Fruit fly (Drosophila melanogaster) whole organism, embryonic: ENCODE results near the gene CG5498.

Experiments
- CG10979 ChIP-seq: fragments of 200-800 bp; sonication (Bioruptor generic); optimal IDR thresholded peaks from 2 replicates; lab custom pipeline; 2018; ENCODE audit warnings: missing biosample characterization, mild to moderate bottlenecking, missing genetic modification characterization, moderate library complexity
- CG11696 ChIP-seq: fragments of 200-800 bp; sonication (Bioruptor generic); IDR thresholded peaks from 2 replicates; pipeline ENCODE4 v1.3.6; 2022; ENCODE audit warnings: missing biosample characterization, missing genetic modification characterization
- CG13296 ChIP-seq: fragments of 200-800 bp; sonication (Bioruptor generic); optimal IDR thresholded peaks from 3 replicates; lab custom pipeline; 2018; ENCODE audit warnings: missing biosample characterization, mild to moderate bottlenecking, missing genetic modification characterization
- CG14710 ChIP-seq: fragments of 200-800 bp; sonication (Bioruptor generic); optimal IDR thresholded peaks from 3 replicates; lab custom pipeline; 2019; ENCODE audit warnings: missing biosample characterization, mild to moderate bottlenecking, missing genetic modification characterization, moderate library complexity
- CG15696 ChIP-seq: fragments of 200-800 bp; sonication (Bioruptor generic); optimal IDR thresholded peaks from 2 replicates; lab custom pipeline; 2019; ENCODE audit warnings: missing biosample characterization, mild to moderate bottlenecking, missing genetic modification characterization, moderate library complexity
- CG1603 ChIP-seq: fragments of 200-800 bp; sonication (Bioruptor generic); optimal IDR thresholded peaks from 2 replicates; lab custom pipeline; 2019; ENCODE audit warnings: missing biosample characterization, mild to moderate bottlenecking, missing genetic modification characterization, moderate library complexity
- CG16779 ChIP-seq: fragments of 200-800 bp; sonication (Bioruptor generic); IDR thresholded peaks from 2 replicates; pipeline ENCODE4 v1.3.6; 2022; ENCODE audit warnings: missing biosample characterization, missing genetic modification characterization
- CG17385 ChIP-seq: fragments of 200-800 bp; sonication (Bioruptor generic); optimal IDR thresholded peaks from 3 replicates; lab custom pipeline; 2018; ENCODE audit warnings: missing biosample characterization, mild to moderate bottlenecking, missing genetic modification characterization
- CG2116 ChIP-seq: fragments of 200-800 bp; sonication (Bioruptor generic); optimal IDR thresholded peaks from 3 replicates; lab custom pipeline; 2018; ENCODE audit warnings: missing biosample characterization, mild to moderate bottlenecking, missing genetic modification characterization
- CG2712 ChIP-seq: fragments of 200-800 bp; optimal IDR thresholded peaks from 3 replicates; lab custom pipeline; 2019; ENCODE audit warnings: missing biosample characterization, mild to moderate bottlenecking, missing genetic modification characterization, moderate library complexity
- CG30020 ChIP-seq: fragments of 200-800 bp; optimal IDR thresholded peaks from 2 replicates; lab custom pipeline; 2019; ENCODE audit warnings: missing biosample characterization, mild to moderate bottlenecking, missing genetic modification characterization, moderate library complexity
- CG32767 ChIP-seq: fragments of 200-800 bp; sonication (Bioruptor generic); IDR thresholded peaks from 2 replicates; pipeline ENCODE4 v1.3.6; 2022; ENCODE audit warnings: missing biosample characterization, missing genetic modification characterization
- CG4360 ChIP-seq: fragments of 200-800 bp; sonication (Bioruptor generic); IDR thresholded peaks from 2 replicates; pipeline ENCODE4 v1.3.6; 2022; ENCODE audit warnings: missing biosample characterization, missing genetic modification characterization
- CG4404 ChIP-seq: fragments of 200-800 bp; sonication (Bioruptor generic); IDR thresholded peaks from 2 replicates; pipeline ENCODE4 v1.3.6; 2022; ENCODE audit warnings: missing biosample characterization, missing genetic modification characterization
- CG4730 ChIP-seq: fragments of 200-800 bp; sonication (Bioruptor generic); IDR thresholded peaks from 2 replicates; pipeline ENCODE4 v1.3.6; 2022; ENCODE audit warnings: missing biosample characterization, missing genetic modification characterization
- CG6272 ChIP-seq: fragments of 200-800 bp; sonication (Bioruptor generic); IDR thresholded peaks from 2 replicates; pipeline ENCODE4 v1.3.6; 2022; ENCODE audit warnings: missing biosample characterization, missing genetic modification characterization
- CG7839 ChIP-seq: fragments of 200-800 bp; sonication (Bioruptor generic); optimal IDR thresholded peaks from 3 replicates; lab custom pipeline; 2018; ENCODE audit warnings: missing biosample characterization, mild to moderate bottlenecking, missing genetic modification characterization, moderate library complexity
- CG7928 ChIP-seq: fragments of 200-800 bp; sonication (Bioruptor generic); optimal IDR thresholded peaks from 2 replicates; lab custom pipeline; 2017; ENCODE audit warnings: missing biosample characterization, mild to moderate bottlenecking, missing genetic modification characterization
- CG8478 ChIP-seq: fragments of >200 bp; optimal IDR thresholded peaks from 2 replicates; lab custom pipeline; 2018
- CG8765 ChIP-seq: fragments of 200-800 bp; sonication (Bioruptor generic); IDR thresholded peaks from 2 replicates; pipeline ENCODE4 v1.3.6; 2022; ENCODE audit warnings: missing biosample characterization, missing genetic modification characterization
- CG9727 ChIP-seq: fragments of 200-800 bp; sonication (Bioruptor generic); optimal IDR thresholded peaks from 3 replicates; lab custom pipeline; 2017; ENCODE audit warnings: missing biosample characterization, mild to moderate bottlenecking, missing genetic modification characterization
- Chrac-16 ChIP-seq: fragments of 200-800 bp; sonication (Bioruptor generic); optimal IDR thresholded peaks from 3 replicates; lab custom pipeline; 2016; ENCODE audit warnings: missing biosample characterization, missing genetic modification characterization
- D19A ChIP-seq: fragments of 200-800 bp; optimal IDR thresholded peaks from 3 replicates; lab custom pipeline; 2019; ENCODE audit warnings: missing biosample characterization, mild to moderate bottlenecking, missing genetic modification characterization, moderate library complexity
- HLHmδ ChIP-seq: fragments of 200-800 bp; sonication (Bioruptor generic); optimal IDR thresholded peaks from 2 replicates; lab custom pipeline; 2018; ENCODE audit warnings: missing biosample characterization, mild to moderate bottlenecking, missing genetic modification characterization, moderate library complexity
- Hsf ChIP-seq: fragments of 200-800 bp; sonication (Bioruptor generic); optimal IDR thresholded peaks from 3 replicates; lab custom pipeline; 2016; ENCODE audit warnings: missing biosample characterization, missing genetic modification characterization
- Lim3 ChIP-seq: fragments of 200-800 bp; sonication (Bioruptor generic); IDR thresholded peaks from 2 replicates; pipeline ENCODE4 v1.3.6; 2022; ENCODE audit warnings: missing biosample characterization, missing genetic modification characterization
- Mad ChIP-seq: fragments of 200-800 bp; sonication (Bioruptor generic); optimal IDR thresholded peaks from 2 replicates; lab custom pipeline; 2016; ENCODE audit warnings: missing biosample characterization, missing genetic modification characterization
- NFAT ChIP-seq: fragments of 200-800 bp; sonication (Bioruptor generic); IDR thresholded peaks from 2 replicates; pipeline ENCODE4 v1.3.6; 2022; ENCODE audit warnings: missing biosample characterization, missing genetic modification characterization
- Nf-YA ChIP-seq: fragments of 200-800 bp; sonication (Bioruptor generic); IDR thresholded peaks from 2 replicates; pipeline ENCODE4 v1.3.6; 2022; ENCODE audit warnings: missing biosample characterization, missing genetic modification characterization
- Oaz ChIP-seq: fragments of 200-800 bp; sonication (Bioruptor generic); IDR thresholded peaks from 2 replicates; pipeline ENCODE4 v1.3.6; 2022; ENCODE audit warnings: missing biosample characterization, missing genetic modification characterization
- Oli ChIP-seq: fragments of 200-800 bp; sonication (Bioruptor generic); optimal IDR thresholded peaks from 2 replicates; lab custom pipeline; 2018; ENCODE audit warnings: missing biosample characterization, mild to moderate bottlenecking, missing genetic modification characterization, moderate library complexity
- PHDP ChIP-seq: fragments of 200-800 bp; sonication (Bioruptor generic); optimal IDR thresholded peaks from 3 replicates; lab custom pipeline; 2018; ENCODE audit warnings: missing biosample characterization, mild to moderate bottlenecking, missing genetic modification characterization, moderate library complexity
- Ravus ChIP-seq: fragments of 200-800 bp; sonication (Bioruptor generic); IDR thresholded peaks from 2 replicates; pipeline ENCODE4 v1.3.6; 2022; ENCODE audit warnings: missing biosample characterization, missing genetic modification characterization
- Sin3A ChIP-seq: fragments of >200 bp; optimal IDR thresholded peaks from 2 replicates; lab custom pipeline; 2018
- Stat92E ChIP-seq, 3 experiments: fragments of >200 bp in 2 of 3; fragments of 200-800 bp in 1 of 3; sonication (Bioruptor generic) in 1 of 3; optimal IDR thresholded peaks; 2 replicates each; lab custom pipeline; 2017 to 2019; ENCODE audit warnings: missing biosample characterization in 3 of 3, missing genetic modification characterization in 3 of 3, mild to moderate bottlenecking in 1 of 3, moderate library complexity in 1 of 3
- ac ChIP-seq: fragments of 200-800 bp; sonication (Bioruptor generic); optimal IDR thresholded peaks from 3 replicates; lab custom pipeline; 2017; ENCODE audit warnings: missing biosample characterization, mild to moderate bottlenecking, missing genetic modification characterization
- bsh ChIP-seq, 2 experiments: fragments of 200-800 bp; sonication (Bioruptor generic); optimal IDR thresholded peaks; 2 replicates each; lab custom pipeline; 2017 to 2018; ENCODE audit warnings: mild to moderate bottlenecking in 2 of 2, missing biosample characterization in 2 of 2, missing genetic modification characterization in 2 of 2, moderate library complexity in 1 of 2
- chn ChIP-seq: fragments of 200-800 bp; sonication (Bioruptor generic); optimal IDR thresholded peaks from 2 replicates; lab custom pipeline; 2016; ENCODE audit warnings: missing biosample characterization, missing genetic modification characterization
- ems ChIP-seq: fragments of 200-800 bp; sonication (Bioruptor generic); optimal IDR thresholded peaks from 3 replicates; lab custom pipeline; 2016; ENCODE audit warnings: missing biosample characterization, missing genetic modification characterization
- esg ChIP-seq: fragments of 200-800 bp; sonication (Bioruptor generic); conservative IDR thresholded peaks from 2 replicates; pipeline ENCODE4 v1.3.6; 2022; ENCODE audit warnings: missing biosample characterization, missing genetic modification characterization
- fd102C ChIP-seq: fragments of 200-800 bp; sonication (Bioruptor generic); optimal IDR thresholded peaks from 2 replicates; lab custom pipeline; 2018; ENCODE audit warnings: missing biosample characterization, mild to moderate bottlenecking, missing genetic modification characterization, moderate library complexity
- nom ChIP-seq: fragments of 200-800 bp; sonication (Bioruptor generic); optimal IDR thresholded peaks from 2 replicates; lab custom pipeline; 2017; ENCODE audit warnings: missing biosample characterization, missing genetic modification characterization, mild to moderate bottlenecking, moderate library complexity, missing genetic modification reagents
- pros ChIP-seq: fragments of 200-800 bp; sonication (Bioruptor generic); optimal IDR thresholded peaks from 3 replicates; lab custom pipeline; 2019; ENCODE audit warnings: missing biosample characterization, mild to moderate bottlenecking, missing genetic modification characterization, moderate library complexity
- row ChIP-seq: fragments of 200-800 bp; sonication (Bioruptor generic); IDR thresholded peaks from 3 replicates; pipeline ENCODE4 v1.3.6; 2022; ENCODE audit warnings: missing biosample characterization, missing genetic modification characterization
- shn ChIP-seq: fragments of 200-800 bp; sonication (Bioruptor generic); optimal IDR thresholded peaks from 3 replicates; lab custom pipeline; 2016; ENCODE audit warnings: missing biosample characterization, missing genetic modification characterization
- sr ChIP-seq: fragments of 200-800 bp; sonication (Bioruptor generic); IDR thresholded peaks from 3 replicates; pipeline ENCODE4 v1.3.6; 2022; ENCODE audit warnings: missing biosample characterization, missing genetic modification characterization
- stwl ChIP-seq: fragments of 200-800 bp; sonication (Bioruptor generic); optimal IDR thresholded peaks from 3 replicates; lab custom pipeline; 2018; ENCODE audit warnings: missing biosample characterization, mild to moderate bottlenecking, missing genetic modification characterization, moderate library complexity
- ttk ChIP-seq: fragments of 200-800 bp; sonication (Bioruptor generic); IDR thresholded peaks from 2 replicates; pipeline ENCODE4 v2.1.2; 2022; ENCODE audit warnings: missing biosample characterization, missing genetic modification characterization
- unpg ChIP-seq: fragments of 200-800 bp; sonication (Bioruptor generic); optimal IDR thresholded peaks from 3 replicates; lab custom pipeline; 2018; ENCODE audit warnings: missing biosample characterization, mild to moderate bottlenecking, missing genetic modification characterization, moderate library complexity
- zfh2 ChIP-seq: fragments of 200-800 bp; sonication (Bioruptor generic); optimal IDR thresholded peaks from 2 replicates; lab custom pipeline; 2016; ENCODE audit warnings: missing biosample characterization, missing genetic modification characterization

Gene CG5498

dm6 chr3L:20402665-20403492 is 19.0 kb upstream of the CG5498 start (continued):
- TF ChIP-seq CG9727 (GFP tag; lab: Kevin White, UChicago), result peak; percentile 81
- peak in 1 of 2 experiments; percentile 2 for TF ChIP-seq bsh (GFP tag; optimal IDR thresholded peaks at IDR 0.05; lab: Kevin White, UChicago)
- no peak for TF ChIP-seq chn (GFP tag; lab: Kevin White, UChicago)
- peak; percentile 77 for TF ChIP-seq CG2712 (tag; lab: Kevin White, UChicago)
- no peak for TF ChIP-seq shn (GFP tag; lab: Kevin White, UChicago)
- TF ChIP-seq CG4360 (GFP tag; lab: Robert Waterston, UW), result no peak
- TF ChIP-seq fd102C (GFP tag; lab: Kevin White, UChicago), result peak; percentile 84
- TF ChIP-seq CG32767 (GFP tag; lab: Robert Waterston, UW), result no peak
- no peak for TF ChIP-seq ttk (GFP tag; lab: Robert Waterston, UW)
- TF ChIP-seq row (GFP tag; lab: Robert Waterston, UW), result peak; percentile 54
- TF ChIP-seq Chrac-16 (GFP tag; lab: Kevin White, UChicago), result peak; percentile 5
- TF ChIP-seq CG30020 (tag; lab: Kevin White, UChicago), result no peak
- peak; percentile 27 for TF ChIP-seq unpg
- TF ChIP-seq Hsf (GFP tag; lab: Kevin White, UChicago), result peak; percentile 39
- no peak for TF ChIP-seq sr (GFP tag; lab: Robert Waterston, UW)
- TF ChIP-seq CG13296 (GFP tag; lab: Kevin White, UChicago), result no peak
- peak; percentile 73 for TF ChIP-seq CG14710 (tag; lab: Kevin White, UChicago)
- TF ChIP-seq CG4730 (GFP tag; lab: Robert Waterston, UW), result no peak
- TF ChIP-seq CG2116 (GFP tag; lab: Kevin White, UChicago), result peak; percentile 66
- no peak for TF ChIP-seq Lim3
- TF ChIP-seq Ravus (GFP tag; lab: Robert Waterston, UW), result no peak
- peak; percentile 80 for TF ChIP-seq nom (GFP tag; lab: Kevin White, UChicago)
- TF ChIP-seq ems (GFP tag; lab: Kevin White, UChicago), result no peak
- peak; percentile 78 for TF ChIP-seq CG10979 (tag; lab: Kevin White, UChicago)
- peak; percentile 23 for TF ChIP-seq Mad
- peak; percentile 87 for TF ChIP-seq CG4404 (GFP tag; lab: Robert Waterston, UW)
- TF ChIP-seq CG7928, result no peak
- TF ChIP-seq CG6272 (GFP tag; lab: Robert Waterston, UW), result no peak
- peak; percentile 26 for TF ChIP-seq CG1603 (tag; lab: Kevin White, UChicago)
- no peak for TF ChIP-seq HLHmδ (GFP tag; lab: Kevin White, UChicago)
- TF ChIP-seq zfh2 (GFP tag; lab: Kevin White, UChicago), result no peak
- peak; percentile 19 for TF ChIP-seq stwl
- TF ChIP-seq D19A (tag; lab: Kevin White, UChicago), result peak; percentile 9
- TF ChIP-seq CG8478 (lab: Kevin White, UChicago), result no peak
- peak; percentile 99 for TF ChIP-seq ac (GFP tag; lab: Kevin White, UChicago)
- TF ChIP-seq CG15696, result peak; percentile 95
- TF ChIP-seq Nf-YA, result no peak
- TF ChIP-seq CG7839 (tag; lab: Kevin White, UChicago), result peak; percentile 43
- TF ChIP-seq CG11696, result peak; percentile 96
- TF ChIP-seq CG8765 (GFP tag; lab: Robert Waterston, UW), result 0 out of 2 replicates have a peak, but pooled peaks have one; percentile 49
- no peak for TF ChIP-seq PHDP (tag; lab: Kevin White, UChicago)
- TF ChIP-seq CG16779 (GFP tag; lab: Robert Waterston, UW), result no peak
- TF ChIP-seq NFAT (GFP tag; lab: Robert Waterston, UW), result no peak
- TF ChIP-seq Sin3A (lab: Kevin White, UChicago), result no peak
- TF ChIP-seq Stat92E (GFP tag; optimal IDR thresholded peaks at IDR 0.05; lab: Kevin White, UChicago), result peak in 1 of 3 experiments; percentile 10
- no peak for TF ChIP-seq Oaz (GFP tag; lab: Robert Waterston, UW)
- peak; percentile 91 for TF ChIP-seq pros (GFP tag; lab: Kevin White, UChicago)
- TF ChIP-seq esg (GFP tag; lab: Robert Waterston, UW), result 0 out of 2 replicates have a peak, but pooled peaks have one; percentile 10
- TF ChIP-seq Oli (tag; lab: Kevin White, UChicago), result peak; percentile 32
- TF ChIP-seq CG17385 (GFP tag; lab: Kevin White, UChicago), result peak; percentile 54
